Worm (Caenorhabditis elegans) whole organism, L1 larva: ENCODE measurements around the gene col-84.

ENCODE experiments used
- C16A3.4 ChIP-seq: fragments of 150-350 bp; optimal IDR thresholded peaks from 2 replicates; lab custom pipeline; 2014; ENCODE audit warnings: missing biosample characterization, missing genetic modification characterization
- C34B4.2 ChIP-seq: sonication (generic microtip); optimal IDR thresholded peaks from 2 replicates; lab custom pipeline; 2017; ENCODE audit warnings: mild to moderate bottlenecking, missing genetic modification characterization, missing compliant biosample characterization
- aha-1 ChIP-seq: fragments of 150-350 bp; optimal IDR thresholded peaks from 2 replicates; lab custom pipeline; 2014; ENCODE audit warnings: missing biosample characterization, missing genetic modification characterization
- alr-1 ChIP-seq: fragments of 200-800 bp; sonication (Bioruptor generic); optimal IDR thresholded peaks from 2 replicates; lab custom pipeline; 2018; ENCODE audit warnings: borderline replicate concordance, mild to moderate bottlenecking, missing genetic modification characterization, missing compliant biosample characterization
- aly-2 ChIP-seq: fragments of 150-350 bp; optimal IDR thresholded peaks from 2 replicates; lab custom pipeline; 2014; ENCODE audit warnings: missing biosample characterization, missing genetic modification characterization
- ama-1 ChIP-seq: fragments of 150-350 bp; optimal IDR thresholded peaks from 2 replicates; lab custom pipeline; 2014
- ceh-8 ChIP-seq: fragments of 200-800 bp; sonication (Bioruptor generic); optimal IDR thresholded peaks from 2 replicates; lab custom pipeline; 2018; ENCODE audit warnings: mild to moderate bottlenecking, missing genetic modification characterization, moderate library complexity, missing compliant biosample characterization
- ceh-82 ChIP-seq, 3 experiments: fragments of 150-350 bp in 1 of 3; sonication (generic microtip) in 2 of 3; optimal IDR thresholded peaks; 2 replicates each; lab custom pipeline; 2014 to 2017; ENCODE audit warnings: missing biosample characterization in 3 of 3, missing genetic modification characterization in 3 of 3
- ceh-88 ChIP-seq: fragments of 200-800 bp; sonication (Bioruptor generic); IDR thresholded peaks from 2 replicates; pipeline ENCODE4 v1.3.6; 2022; ENCODE audit warnings: missing genetic modification characterization, missing compliant biosample characterization
- ces-1 ChIP-seq: fragments of 150-350 bp; optimal IDR thresholded peaks from 2 replicates; lab custom pipeline; 2014; ENCODE audit warnings: missing biosample characterization, missing genetic modification reagents, missing genetic modification characterization
- dsc-1 ChIP-seq: sonication (generic microtip); optimal IDR thresholded peaks from 2 replicates; lab custom pipeline; 2016; ENCODE audit warnings: mild to moderate bottlenecking, missing genetic modification characterization, missing compliant biosample characterization
- efl-1 ChIP-seq, 4 experiments: fragments of 150-350 bp; optimal IDR thresholded peaks in 3 of 4; peaks in 1 of 4; 1 replicate in 1 of 4; 2 replicates in 3 of 4; lab custom pipeline; 2014; ENCODE audit warnings: missing biosample characterization in 2 of 4, missing genetic modification characterization in 2 of 4, missing genetic modification reagents in 2 of 4
- efl-3 ChIP-seq: fragments of 200-800 bp; sonication (Bioruptor generic); optimal IDR thresholded peaks from 2 replicates; lab custom pipeline; 2018; ENCODE audit warnings: mild to moderate bottlenecking, missing genetic modification characterization, missing compliant biosample characterization
- egl-27 ChIP-seq, 2 experiments: fragments of 150-350 bp in 1 of 2; sonication (generic microtip); optimal IDR thresholded peaks; 3 replicates each; lab custom pipeline; 2017 to 2018; ENCODE audit warnings: missing biosample characterization in 2 of 2, missing genetic modification characterization in 2 of 2, missing genetic modification reagents in 2 of 2
- elt-2 ChIP-seq: sonication (generic microtip); optimal IDR thresholded peaks from 2 replicates; lab custom pipeline; 2016; ENCODE audit warnings: missing genetic modification characterization, mild to moderate bottlenecking, inconsistent platforms, missing compliant biosample characterization, missing genetic modification reagents
- elt-3 ChIP-seq, 6 experiments: fragments of 150-350 bp in 1 of 6; sonication (generic microtip); optimal IDR thresholded peaks; 2 replicates each; lab custom pipeline; 2017 to 2018; ENCODE audit warnings: missing biosample characterization in 6 of 6, missing genetic modification characterization in 6 of 6, inconsistent platforms in 1 of 6
- ets-5 ChIP-seq: fragments of 200-800 bp; sonication (Bioruptor generic); IDR thresholded peaks from 2 replicates; pipeline ENCODE4 v1.3.6; 2022; ENCODE audit warnings: missing genetic modification characterization, missing compliant biosample characterization
- fkh-4 ChIP-seq: sonication (generic microtip); optimal IDR thresholded peaks from 2 replicates; lab custom pipeline; 2016; ENCODE audit warnings: missing compliant biosample characterization, missing genetic modification characterization, borderline replicate concordance
- hlh-17 ChIP-seq: fragments of 200-800 bp; sonication (Bioruptor generic); optimal IDR thresholded peaks from 2 replicates; lab custom pipeline; 2018; ENCODE audit warnings: missing genetic modification characterization, mild to moderate bottlenecking, missing compliant biosample characterization, moderate library complexity, borderline replicate concordance
- hlh-4 ChIP-seq: sonication (generic microtip); optimal IDR thresholded peaks from 2 replicates; lab custom pipeline; 2016; ENCODE audit warnings: mild to moderate bottlenecking, missing genetic modification characterization, missing compliant biosample characterization
- hpl-2 ChIP-seq: fragments of 150-350 bp; optimal IDR thresholded peaks from 2 replicates; lab custom pipeline; 2014; ENCODE audit warnings: missing biosample characterization, missing genetic modification reagents, missing genetic modification characterization
- irx-1 ChIP-seq: sonication (generic microtip); optimal IDR thresholded peaks from 2 replicates; lab custom pipeline; 2016; ENCODE audit warnings: missing genetic modification characterization, missing compliant biosample characterization
- jun-1 ChIP-seq: fragments of 150-350 bp; optimal IDR thresholded peaks from 2 replicates; lab custom pipeline; 2014; ENCODE audit warnings: missing biosample characterization, missing genetic modification reagents, missing genetic modification characterization
- lin-13 ChIP-seq: fragments of 150-350 bp; optimal IDR thresholded peaks from 2 replicates; lab custom pipeline; 2014; ENCODE audit warnings: missing biosample characterization, missing genetic modification reagents, missing genetic modification characterization
- lin-14 ChIP-seq: fragments of 200-800 bp; sonication (Bioruptor generic); optimal IDR thresholded peaks from 2 replicates; lab custom pipeline; 2018; ENCODE audit warnings: mild to moderate bottlenecking, missing genetic modification characterization, moderate library complexity, missing compliant biosample characterization
- lin-15B ChIP-seq: fragments of 150-350 bp; sonication (generic microtip); optimal IDR thresholded peaks from 3 replicates; lab custom pipeline; 2014; ENCODE audit warnings: missing biosample characterization, missing genetic modification characterization
- lin-35 ChIP-seq, 2 experiments: fragments of 150-350 bp; optimal IDR thresholded peaks; 2 replicates each; lab custom pipeline; 2014; ENCODE audit warnings: missing biosample characterization in 2 of 2, missing genetic modification characterization in 2 of 2, missing genetic modification reagents in 2 of 2
- lir-3 ChIP-seq: sonication (generic microtip); optimal IDR thresholded peaks from 2 replicates; lab custom pipeline; 2016; ENCODE audit warnings: mild to moderate bottlenecking, missing genetic modification characterization, moderate library complexity, missing compliant biosample characterization; ENCODE audit not compliant: poor library complexity
- mab-9 ChIP-seq: fragments of 200-800 bp; sonication (Bioruptor generic); IDR thresholded peaks from 2 replicates; pipeline ENCODE4 v1.3.6; 2022; ENCODE audit warnings: missing genetic modification reagents, missing genetic modification characterization, missing compliant biosample characterization
- mef-2 ChIP-seq: fragments of 150-350 bp; optimal IDR thresholded peaks from 2 replicates; lab custom pipeline; 2014; ENCODE audit warnings: missing biosample characterization, missing genetic modification characterization
- mep-1 ChIP-seq: fragments of 150-350 bp; optimal IDR thresholded peaks from 2 replicates; lab custom pipeline; 2014; ENCODE audit warnings: missing biosample characterization, missing genetic modification characterization
- nhr-11 ChIP-seq: fragments of 150-350 bp; optimal IDR thresholded peaks from 2 replicates; lab custom pipeline; 2014; ENCODE audit warnings: missing biosample characterization, missing genetic modification characterization
- nhr-20 ChIP-seq: sonication (generic microtip); optimal IDR thresholded peaks from 2 replicates; lab custom pipeline; 2016; ENCODE audit warnings: mild to moderate bottlenecking, missing genetic modification characterization, missing compliant biosample characterization
- nhr-237 ChIP-seq: fragments of 150-350 bp; optimal IDR thresholded peaks from 2 replicates; lab custom pipeline; 2014; ENCODE audit warnings: missing biosample characterization, missing genetic modification characterization
- nhr-77 ChIP-seq: fragments of 150-350 bp; optimal IDR thresholded peaks from 2 replicates; lab custom pipeline; 2014; ENCODE audit warnings: missing biosample characterization, missing genetic modification characterization
- nhr-85 ChIP-seq: sonication (generic microtip); peaks from one replicate; lab custom pipeline; 2016; ENCODE audit warnings: missing genetic modification characterization, inconsistent platforms, missing compliant biosample characterization
- rnt-1 ChIP-seq: sonication (generic microtip); optimal IDR thresholded peaks from 2 replicates; lab custom pipeline; 2016; ENCODE audit warnings: mild to moderate bottlenecking, missing genetic modification characterization, moderate library complexity, missing compliant biosample characterization
- skn-1 ChIP-seq: fragments of 150-350 bp; optimal IDR thresholded peaks from 2 replicates; lab custom pipeline; 2014; ENCODE audit warnings: missing biosample characterization, missing genetic modification characterization
- snpc-4 ChIP-seq: fragments of 150-350 bp; optimal IDR thresholded peaks from 2 replicates; lab custom pipeline; 2014; ENCODE audit warnings: missing biosample characterization, missing genetic modification characterization
- snu-23 ChIP-seq: sonication (generic microtip); optimal IDR thresholded peaks from 2 replicates; lab custom pipeline; 2016; ENCODE audit warnings: missing genetic modification characterization, missing compliant biosample characterization
- sox-4 ChIP-seq: sonication (generic microtip); optimal IDR thresholded peaks from 2 replicates; lab custom pipeline; 2016; ENCODE audit warnings: missing genetic modification characterization, missing compliant biosample characterization
- sptf-1 ChIP-seq: fragments of 150-350 bp; optimal IDR thresholded peaks from 2 replicates; lab custom pipeline; 2014; ENCODE audit warnings: missing biosample characterization, missing genetic modification characterization
- sup-37 ChIP-seq: fragments of 200-800 bp; sonication (Bioruptor generic); optimal IDR thresholded peaks from 2 replicates; lab custom pipeline; 2018; ENCODE audit warnings: mild to moderate bottlenecking, missing genetic modification characterization, missing compliant biosample characterization
- swsn-7 ChIP-seq: sonication (generic microtip); optimal IDR thresholded peaks from 2 replicates; lab custom pipeline; 2016; ENCODE audit warnings: missing genetic modification characterization, missing compliant biosample characterization
- tlp-1 ChIP-seq: fragments of 150-350 bp; optimal IDR thresholded peaks from 2 replicates; lab custom pipeline; 2014; ENCODE audit warnings: missing biosample characterization, missing genetic modification characterization
- unc-130 ChIP-seq: fragments of 150-350 bp; optimal IDR thresholded peaks from 2 replicates; lab custom pipeline; 2017; ENCODE audit warnings: missing biosample characterization, missing genetic modification characterization, inconsistent platforms
- unc-30 ChIP-seq: sonication (generic microtip); optimal IDR thresholded peaks from 2 replicates; lab custom pipeline; 2017; ENCODE audit warnings: missing biosample characterization, missing genetic modification characterization
- unc-62 ChIP-seq: fragments of 150-350 bp; optimal IDR thresholded peaks from 2 replicates; lab custom pipeline; 2014; ENCODE audit warnings: missing biosample characterization, missing genetic modification reagents, missing genetic modification characterization
- unc-86 ChIP-seq: sonication (generic microtip); optimal IDR thresholded peaks from 2 replicates; lab custom pipeline; 2016; ENCODE audit warnings: missing genetic modification characterization, missing compliant biosample characterization
- unc-98 ChIP-seq: fragments of 200-800 bp; sonication (Bioruptor generic); IDR thresholded peaks from 2 replicates; pipeline ENCODE4 v1.3.6; 2022; ENCODE audit warnings: missing genetic modification characterization, missing compliant biosample characterization
- vab-15 ChIP-seq: sonication (generic microtip); optimal IDR thresholded peaks from 2 replicates; lab custom pipeline; 2017; ENCODE audit warnings: missing genotype, mild to moderate bottlenecking, missing genetic modification characterization, missing compliant biosample characterization
- xbp-1 ChIP-seq: sonication (generic microtip); optimal IDR thresholded peaks from 2 replicates; lab custom pipeline; 2016; ENCODE audit warnings: missing genetic modification characterization, missing compliant biosample characterization
- zag-1 ChIP-seq: fragments of 150-350 bp; optimal IDR thresholded peaks from 2 replicates; lab custom pipeline; 2014; ENCODE audit warnings: missing biosample characterization, missing genetic modification characterization
- ztf-11 ChIP-seq, 2 experiments: sonication (generic microtip); optimal IDR thresholded peaks; 2 replicates each; lab custom pipeline; 2016 to 2017; ENCODE audit warnings: missing genetic modification characterization in 2 of 2, missing biosample characterization in 1 of 2, missing compliant biosample characterization in 1 of 2

Gene col-84

DNA sequence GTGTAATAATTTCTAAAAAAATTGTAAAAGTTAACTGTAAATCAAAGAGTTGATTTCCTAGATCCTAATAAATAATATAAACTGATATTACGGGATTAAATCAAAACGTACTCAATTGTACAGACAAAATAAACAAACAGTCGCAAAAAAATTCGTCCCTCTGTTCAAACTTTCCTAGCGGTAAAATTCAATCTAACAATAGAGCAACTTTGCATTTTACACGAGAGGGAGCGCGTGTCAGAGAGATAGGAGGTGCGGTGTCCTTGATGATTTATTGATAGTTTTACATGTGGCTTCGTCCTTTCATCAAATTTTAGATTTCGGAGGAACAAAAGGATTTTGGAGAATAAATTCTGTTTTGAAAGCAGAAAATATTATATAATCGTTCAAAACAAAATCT is 37.7 kb upstream of the col-84 start (continued):
- no peak for TF ChIP-seq nhr-11 (tag; lab: Kevin White, UChicago)
- no peak for TF ChIP-seq hpl-2
- TF ChIP-seq egl-27 (tag; optimal IDR thresholded peaks at IDR 0.05; lab: Kevin White, UChicago): no peak
- no peak for TF ChIP-seq lin-13
- no peak for TF ChIP-seq snpc-4
- peak; percentile 38 to 53 for TF ChIP-seq efl-1 (optimal IDR thresholded peaks at IDR 0.05; lab: Kevin White, UChicago)
- peak; percentile 49 to 91 for TF ChIP-seq efl-1 (GFP tag; optimal IDR thresholded peaks at IDR 0.05 in 1 of 2; lab: Kevin White, UChicago)
- no peak for TF ChIP-seq ceh-88 (GFP tag; lab: Robert Waterston, UW)
- TF ChIP-seq lir-3 (tag; lab: Kevin White, UChicago): no peak
- no peak for TF ChIP-seq nhr-20 (tag; lab: Kevin White, UChicago)
- TF ChIP-seq hlh-17 (GFP tag; lab: Kevin White, UChicago): no peak
- TF ChIP-seq nhr-77 (tag; lab: Kevin White, UChicago): no peak
- TF ChIP-seq vab-15: no peak
- no peak for TF ChIP-seq ama-1
- no peak for TF ChIP-seq ets-5 (GFP tag; lab: Robert Waterston, UW)
- TF ChIP-seq skn-1 (tag; lab: Kevin White, UChicago): no peak
- TF ChIP-seq zag-1 (tag; lab: Kevin White, UChicago): no peak
- no peak for TF ChIP-seq efl-3
- TF ChIP-seq hlh-4 (tag; lab: Kevin White, UChicago): no peak
- no peak for TF ChIP-seq sptf-1
- TF ChIP-seq mab-9 (GFP tag; lab: Robert Waterston, UW): no peak
- no peak for TF ChIP-seq irx-1 (tag; lab: Kevin White, UChicago)
- TF ChIP-seq nhr-237: no peak
- no peak for TF ChIP-seq unc-30 (tag; lab: Kevin White, UChicago)
- TF ChIP-seq lin-14 (GFP tag; lab: Kevin White, UChicago): peak; percentile 67
- no peak for TF ChIP-seq sup-37 (GFP tag; lab: Kevin White, UChicago)
- peak in 1 of 6 experiments; percentile 12 for TF ChIP-seq elt-3 (tag; optimal IDR thresholded peaks at IDR 0.05; lab: Kevin White, UChicago)
- no peak for TF ChIP-seq xbp-1 (tag; lab: Kevin White, UChicago)
- peak; percentile 45 for TF ChIP-seq nhr-85 (tag; lab: Kevin White, UChicago)
- no peak for TF ChIP-seq aha-1
- TF ChIP-seq unc-130: no peak
- TF ChIP-seq unc-62 (GFP tag; lab: Kevin White, UChicago): no peak
- TF ChIP-seq unc-86 (tag; lab: Kevin White, UChicago): no peak
- TF ChIP-seq elt-2 (tag; lab: Kevin White, UChicago): no peak
- TF ChIP-seq tlp-1 (tag; lab: Kevin White, UChicago): no peak
- no peak for TF ChIP-seq C34B4.2
- TF ChIP-seq mep-1 (tag; lab: Kevin White, UChicago): peak; percentile 34
- TF ChIP-seq ces-1 (GFP tag; lab: Kevin White, UChicago): no peak
- no peak for TF ChIP-seq unc-98
- TF ChIP-seq swsn-7 (tag; lab: Kevin White, UChicago): no peak
- TF ChIP-seq mef-2 (tag; lab: Kevin White, UChicago): no peak
- TF ChIP-seq ceh-82 (tag; optimal IDR thresholded peaks at IDR 0.05; lab: Kevin White, UChicago): no peak
- no peak for TF ChIP-seq fkh-4 (tag; lab: Kevin White, UChicago)
- peak; percentile 33 for TF ChIP-seq rnt-1 (tag; lab: Kevin White, UChicago)
- no peak for TF ChIP-seq ztf-11 (tag; optimal IDR thresholded peaks at IDR 0.05; lab: Kevin White, UChicago)
- no peak for TF ChIP-seq alr-1
- TF ChIP-seq sox-4: no peak
- TF ChIP-seq ceh-8 (GFP tag; lab: Kevin White, UChicago): no peak
- no peak for TF ChIP-seq aly-2
- TF ChIP-seq snu-23 (GFP tag; lab: Kevin White, UChicago): peak; percentile 59
- no peak for TF ChIP-seq C16A3.4 (tag; lab: Kevin White, UChicago)
- no peak for TF ChIP-seq dsc-1 (tag; lab: Kevin White, UChicago)
- peak; percentile 27 to 84 for TF ChIP-seq lin-35 (GFP tag; optimal IDR thresholded peaks at IDR 0.05; lab: Kevin White, UChicago)
- peak; percentile 4 for TF ChIP-seq lin-15B (tag; lab: Kevin White, UChicago)
- TF ChIP-seq jun-1 (tag; lab: Kevin White, UChicago): no peak
